Worm (Caenorhabditis elegans) whole organism, dauer: ENCODE data around the gene lin-37.

Source experiments
- unc-62 ChIP-seq: sonication (generic microtip); optimal IDR thresholded peaks from 2 replicates; lab custom pipeline; 2017; ENCODE audit warnings: missing biosample characterization, missing genetic modification reagents, missing genetic modification characterization

lin-37 gene

ce11 chrIII:7072452-7072851, at the start of gene lin-37:
TSS of gene lin-37 (minus strand) at chrIII:7072552.
- no peak for TF ChIP-seq unc-62

- no peak for TF ChIP-seq unc-62
These were observed 48.1 kb upstream of the lin-37 start for ce11 chrIII:7120477-7120876.

- no peak for TF ChIP-seq unc-62
These were observed 44.4 kb upstream of the lin-37 start for ce11 chrIII:7116615-7117252.

- no peak for TF ChIP-seq unc-62
These were observed 42.7 kb upstream of the lin-37 start, which contains the start of gene nhr-10 for ce11 chrIII:7114952-7115488. TSS of gene nhr-10 (minus strand) at chrIII:7115438.

- TF ChIP-seq unc-62 = no peak
These were observed 39.9 kb upstream of the lin-37 start for ce11 chrIII:7112285-7112684.

ce11 chrIII:7111793-7112192, 39.4 kb upstream of the lin-37 start, which contains the start of gene B0280.7:
TSS of gene B0280.7 (minus strand) at chrIII:7111893.
- no peak for TF ChIP-seq unc-62

ce11 chrIII:7107965-7108364, 35.6 kb upstream of the lin-37 start, which contains the start of gene odd-1:
TSS of gene odd-1 (plus strand) at chrIII:7108313.
- TF ChIP-seq unc-62 = no peak

- no peak for TF ChIP-seq unc-62
These were observed 34.5 kb upstream of the lin-37 start for ce11 chrIII:7106854-7107253.

ce11 chrIII:7103940-7104440, 31.6 kb upstream of the lin-37 start, which contains the start of gene cpg-2:
TSS of gene cpg-2 (minus strand) at chrIII:7103990.
- TF ChIP-seq unc-62 = no peak

- TF ChIP-seq unc-62 = no peak
These were observed 29.6 kb upstream of the lin-37 start for ce11 chrIII:7101814-7102477.

- TF ChIP-seq unc-62 = no peak
These were observed 27.6 kb upstream of the lin-37 start, which contains the start of gene ZK418.11 for ce11 chrIII:7100001-7100400. TSS of gene ZK418.11 (plus strand) at chrIII:7100289.

- no peak for TF ChIP-seq unc-62
These were observed 24.1 kb upstream of the lin-37 start for ce11 chrIII:7096481-7096880.

- TF ChIP-seq unc-62 = no peak
These were observed 22.8 kb upstream of the lin-37 start, which contains the start of gene nhr-9 for ce11 chrIII:7095156-7095555. TSS of gene nhr-9 (plus strand) at chrIII:7095462.

- TF ChIP-seq unc-62 = no peak
These were observed 18.7 kb upstream of the lin-37 start, which contains the start of gene ZK418.2 for ce11 chrIII:7091042-7091441. TSS of gene ZK418.2 (plus strand) at chrIII:7091342.

ce11 chrIII:7090545-7090944, 18.2 kb upstream of the lin-37 start, which contains the start of gene ZK418.10:
TSS of gene ZK418.10 (minus strand) at chrIII:7090692.
- TF ChIP-seq unc-62 = no peak

ce11 chrIII:7087691-7088323, 15.5 kb upstream of the lin-37 start, which contains the start of gene fubl-2:
TSS of gene fubl-2 (minus strand) at chrIII:7087741.
- no peak for TF ChIP-seq unc-62

- TF ChIP-seq unc-62 = no peak
These were observed 14.8 kb upstream of the lin-37 start for ce11 chrIII:7087180-7087579.
